Worm (Caenorhabditis elegans): Measurements from ENCODE around the gene cyn-3.

The cyn-3 gene

ce11 chrV:15153277-15153676 lies 36.5 kb upstream of the cyn-3 start, which contains the start of gene srh-55:
srh-55 (plus strand) TSS chrV:15153577.
- TF ChIP-seq cog-1 (tag; optimal IDR thresholded peaks at IDR 0.05), result no peak

- no peak for TF ChIP-seq T22C8.4 (GFP tag; IDR thresholded peaks at IDR 0.05)
- no peak for TF ChIP-seq ref-1 (GFP tag; conservative IDR thresholded peaks at IDR 0.05)
- no peak for TF ChIP-seq klf-2 (GFP tag; conservative IDR thresholded peaks at IDR 0.05)
- TF ChIP-seq flt-1 (GFP tag; IDR thresholded peaks at IDR 0.05), result no peak
- no peak for TF ChIP-seq med-1 (GFP tag; optimal IDR thresholded peaks at IDR 0.05; ENCODE audit: insufficient read depth)
- no peak for TF ChIP-seq tab-1 (GFP tag; IDR thresholded peaks at IDR 0.05)
- no peak for TF ChIP-seq ztf-29 (GFP tag; IDR thresholded peaks at IDR 0.05)
- no peak for TF ChIP-seq ztf-23 (GFP tag; IDR thresholded peaks at IDR 0.05)
These were observed 33.2 kb upstream of the cyn-3 start for ce11 chrV:15156504-15156903.

- TF ChIP-seq klf-2 (GFP tag; conservative IDR thresholded peaks at IDR 0.05), result no peak
- no peak for TF ChIP-seq tab-1 (GFP tag; IDR thresholded peaks at IDR 0.05)
- no peak for TF ChIP-seq cog-1 (tag; optimal IDR thresholded peaks at IDR 0.05)
These were observed 31.0 kb upstream of the cyn-3 start, which contains the start of gene str-45 for ce11 chrV:15158691-15159090. str-45 (plus strand) TSS chrV:15158991.

- TF ChIP-seq tab-1 (GFP tag; IDR thresholded peaks at IDR 0.05) (no peak), ztf-29 (GFP tag; IDR thresholded peaks at IDR 0.05) (no peak), cog-1 (tag; optimal IDR thresholded peaks at IDR 0.05) (no peak), med-1 (GFP tag; optimal IDR thresholded peaks at IDR 0.05; ENCODE audit: insufficient read depth) (no peak), ztf-23 (GFP tag; IDR thresholded peaks at IDR 0.05) (no peak), ref-1 (GFP tag; conservative IDR thresholded peaks at IDR 0.05) (no peak), T22C8.4 (GFP tag; IDR thresholded peaks at IDR 0.05) (no peak), flt-1 (GFP tag; IDR thresholded peaks at IDR 0.05) (no peak), klf-2 (GFP tag; conservative IDR thresholded peaks at IDR 0.05) (no peak)
These were observed 27.0 kb upstream of the cyn-3 start, which contains the start of gene srz-11 for ce11 chrV:15162697-15163096. srz-11 (plus strand) TSS chrV:15163082.

ce11 chrV:15175459-15175858 lies 14.3 kb upstream of the cyn-3 start, which contains the start of gene clec-47:
clec-47 (plus strand) TSS chrV:15175759.
- TF ChIP-seq klf-2 (GFP tag; conservative IDR thresholded peaks at IDR 0.05) (no peak), ztf-23 (GFP tag; IDR thresholded peaks at IDR 0.05) (no peak), T22C8.4 (GFP tag; IDR thresholded peaks at IDR 0.05) (no peak), flt-1 (GFP tag; IDR thresholded peaks at IDR 0.05) (no peak), med-1 (GFP tag; optimal IDR thresholded peaks at IDR 0.05; ENCODE audit: insufficient read depth) (no peak), tab-1 (GFP tag; IDR thresholded peaks at IDR 0.05) (no peak), cog-1 (tag; optimal IDR thresholded peaks at IDR 0.05) (no peak), ztf-29 (GFP tag; IDR thresholded peaks at IDR 0.05) (no peak), ref-1 (GFP tag; conservative IDR thresholded peaks at IDR 0.05) (no peak)

ce11 chrV:15179757-15180156 lies 10.0 kb upstream of the cyn-3 start, which contains the start of gene T09F5.10:
T09F5.10 (plus strand) TSS chrV:15180057.
- TF ChIP-seq ztf-23 (GFP tag; IDR thresholded peaks at IDR 0.05) (no peak), T22C8.4 (GFP tag; IDR thresholded peaks at IDR 0.05) (no peak), cog-1 (tag; optimal IDR thresholded peaks at IDR 0.05) (no peak), med-1 (GFP tag; optimal IDR thresholded peaks at IDR 0.05; ENCODE audit: insufficient read depth) (no peak), klf-2 (GFP tag; conservative IDR thresholded peaks at IDR 0.05) (no peak), ztf-29 (GFP tag; IDR thresholded peaks at IDR 0.05) (no peak), tab-1 (GFP tag; IDR thresholded peaks at IDR 0.05) (no peak), ref-1 (GFP tag; conservative IDR thresholded peaks at IDR 0.05) (no peak), flt-1 (GFP tag; IDR thresholded peaks at IDR 0.05) (no peak)

ce11 chrV:15181899-15182298 lies 7.8 kb upstream of the cyn-3 start:
- no peak for TF ChIP-seq tab-1 (GFP tag; IDR thresholded peaks at IDR 0.05)
- TF ChIP-seq cog-1 (tag; optimal IDR thresholded peaks at IDR 0.05), result no peak
- no peak for TF ChIP-seq ref-1 (GFP tag; conservative IDR thresholded peaks at IDR 0.05)
- TF ChIP-seq med-1 (GFP tag; optimal IDR thresholded peaks at IDR 0.05; ENCODE audit: insufficient read depth), result no peak
- no peak for TF ChIP-seq ztf-29 (GFP tag; IDR thresholded peaks at IDR 0.05)

- TF ChIP-seq ref-1 (GFP tag; conservative IDR thresholded peaks at IDR 0.05) (no peak), med-1 (GFP tag; optimal IDR thresholded peaks at IDR 0.05; ENCODE audit: insufficient read depth) (no peak), flt-1 (GFP tag; IDR thresholded peaks at IDR 0.05) (no peak), ztf-23 (GFP tag; IDR thresholded peaks at IDR 0.05) (no peak), tab-1 (GFP tag; IDR thresholded peaks at IDR 0.05) (no peak), klf-2 (GFP tag; conservative IDR thresholded peaks at IDR 0.05) (no peak), cog-1 (tag; optimal IDR thresholded peaks at IDR 0.05) (no peak), ztf-29 (GFP tag; IDR thresholded peaks at IDR 0.05) (no peak), T22C8.4 (GFP tag; IDR thresholded peaks at IDR 0.05) (no peak)
These were observed 7.3 kb upstream of the cyn-3 start, which contains the start of gene fbxa-84 for ce11 chrV:15182407-15182806. fbxa-84 (plus strand) TSS chrV:15182440.

- TF ChIP-seq ztf-23 (GFP tag; IDR thresholded peaks at IDR 0.05) (no peak), ztf-29 (GFP tag; IDR thresholded peaks at IDR 0.05) (no peak), klf-2 (GFP tag; conservative IDR thresholded peaks at IDR 0.05) (no peak), tab-1 (GFP tag; IDR thresholded peaks at IDR 0.05) (no peak), cog-1 (tag; optimal IDR thresholded peaks at IDR 0.05) (no peak), T22C8.4 (GFP tag; IDR thresholded peaks at IDR 0.05) (no peak), med-1 (GFP tag; optimal IDR thresholded peaks at IDR 0.05; ENCODE audit: insufficient read depth) (no peak)
These were observed 5.4 kb upstream of the cyn-3 start, which contains the start of gene Y75B12B.1 for ce11 chrV:15184097-15185040. Y75B12B.1 (plus strand) TSS chrV:15184699.

All from whole organism, midembryonic.